Fruit fly (Drosophila melanogaster): ENCODE data around the gene Rev1.

Rev1 gene

DNA sequence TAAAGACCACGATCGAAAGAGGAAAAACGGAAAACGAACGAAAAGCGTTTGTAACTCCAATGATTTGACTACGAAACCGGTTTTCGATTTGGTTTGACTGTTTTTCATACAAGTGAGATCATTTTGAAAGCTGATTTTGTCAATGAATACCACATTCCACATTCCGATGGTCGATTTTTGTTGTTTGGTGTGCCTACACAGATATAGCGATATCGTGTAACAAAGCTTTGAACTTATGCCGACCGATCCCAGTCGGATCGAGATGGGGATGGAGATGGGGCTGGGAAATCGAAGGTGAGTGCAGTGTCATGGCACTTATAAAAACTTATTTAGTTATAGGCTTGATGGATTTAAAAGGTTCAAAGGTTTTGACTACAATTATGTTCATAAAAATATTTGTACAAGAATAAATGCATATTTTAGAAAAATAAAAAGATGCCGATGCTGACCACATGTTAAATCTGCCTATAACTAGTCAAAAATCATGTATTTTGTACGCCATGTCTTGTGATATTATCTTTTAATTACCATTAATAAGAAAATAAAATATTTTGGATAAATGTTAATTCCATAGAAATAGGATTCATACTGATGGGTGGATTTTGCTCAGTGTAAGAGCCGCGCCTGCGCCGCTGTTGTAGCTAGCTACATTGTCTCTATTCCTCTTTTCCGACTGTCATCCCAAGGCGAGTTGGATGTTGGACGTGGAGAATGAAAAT is 11.9 kb upstream of the Rev1 start:
- TF ChIP-seq CG9727 (GFP tag; optimal IDR thresholded peaks at IDR 0.05) = peak; percentile 61
- TF ChIP-seq TFAM (GFP tag; optimal IDR thresholded peaks at IDR 0.05) = no peak
- no peak for TF ChIP-seq bowl (GFP tag; IDR thresholded peaks at IDR 0.05)
- TF ChIP-seq CG5180 (GFP tag; optimal IDR thresholded peaks at IDR 0.05) = peak; percentile 5
- peak; percentile 1 for TF ChIP-seq Jarid2 (GFP tag; optimal IDR thresholded peaks at IDR 0.05)
- no peak for TF ChIP-seq jigr1 (GFP tag; IDR thresholded peaks at IDR 0.05)
- peak in 1 of 3 experiments; percentile 77 for TF ChIP-seq lola (GFP tag; optimal IDR thresholded peaks at IDR 0.05)
- 0 out of 2 replicates have a peak, but pooled peaks have one; percentile 9 for TF ChIP-seq ap (GFP tag; IDR thresholded peaks at IDR 0.05)
- no peak for TF ChIP-seq exex (tag; optimal IDR thresholded peaks at IDR 0.05)
- no peak for TF ChIP-seq da (GFP tag; optimal IDR thresholded peaks at IDR 0.05)
- peak in 1 of 2 experiments; percentile 57 for TF ChIP-seq eve (GFP tag; optimal IDR thresholded peaks at IDR 0.05)
- peak in 1 of 2 experiments; percentile 68 for TF ChIP-seq bsh (GFP tag; optimal IDR thresholded peaks at IDR 0.05)
- no peak for TF ChIP-seq cas (GFP tag; IDR thresholded peaks at IDR 0.05)
- TF ChIP-seq gsb-n (tag; optimal IDR thresholded peaks at IDR 0.05) = peak; percentile 55
- no peak for TF ChIP-seq fru (optimal IDR thresholded peaks at IDR 0.05)
- no peak for TF ChIP-seq CG4404 (GFP tag; IDR thresholded peaks at IDR 0.05)
- no peak for TF ChIP-seq gcm2 (GFP tag; optimal IDR thresholded peaks at IDR 0.05)
- TF ChIP-seq z (GFP tag; IDR thresholded peaks at IDR 0.05) = no peak
- TF ChIP-seq fd3F (GFP tag; optimal IDR thresholded peaks at IDR 0.05) = peak; percentile 8
- TF ChIP-seq trh (GFP tag; optimal IDR thresholded peaks at IDR 0.05) = no peak
- peak; percentile 8 for TF ChIP-seq CG11723 (GFP tag; optimal IDR thresholded peaks at IDR 0.05)
- TF ChIP-seq CG15514 (GFP tag; optimal IDR thresholded peaks at IDR 0.05) = no peak
- TF ChIP-seq ham (GFP tag; IDR thresholded peaks at IDR 0.05) = no peak
- TF ChIP-seq CG1233 (GFP tag; optimal IDR thresholded peaks at IDR 0.05) = peak; percentile 42
- TF ChIP-seq trem (tag; optimal IDR thresholded peaks at IDR 0.05) = peak; percentile 56
- TF ChIP-seq nerfin-1 (tag; optimal IDR thresholded peaks at IDR 0.05) = peak; percentile 43
- no peak for TF ChIP-seq CG12219 (GFP tag; optimal IDR thresholded peaks at IDR 0.05)
- TF ChIP-seq CG34224 (GFP tag; IDR thresholded peaks at IDR 0.05; ENCODE audit: partially characterized antibody) = no peak
- peak; percentile 35 for TF ChIP-seq CG6765 (GFP tag; optimal IDR thresholded peaks at IDR 0.05)
- no peak for TF ChIP-seq pan (optimal IDR thresholded peaks at IDR 0.05)
- TF ChIP-seq pan (GFP tag; optimal IDR thresholded peaks at IDR 0.05 in 1 of 2, IDR thresholded peaks at IDR 0.05 in 1 of 2) = peak in 1 of 2 experiments; percentile 22
- no peak for TF ChIP-seq CG1832 (GFP tag; optimal IDR thresholded peaks at IDR 0.05)
- TF ChIP-seq CG32532 (GFP tag; IDR thresholded peaks at IDR 0.05) = peak; percentile 63
- TF ChIP-seq Dip2 (GFP tag; IDR thresholded peaks at IDR 0.05) = no peak
- peak; percentile 81 for TF ChIP-seq CG11504 (tag; optimal IDR thresholded peaks at IDR 0.05)
- no peak; the same call in 1 of the 2 replicates for TF ChIP-seq lmd (GFP tag; IDR thresholded peaks at IDR 0.05)
- TF ChIP-seq tx (GFP tag; optimal IDR thresholded peaks at IDR 0.05) = no peak
- TF ChIP-seq pros (GFP tag; optimal IDR thresholded peaks at IDR 0.05) = no peak
- TF ChIP-seq crp (GFP tag; optimal IDR thresholded peaks at IDR 0.05) = no peak
- TF ChIP-seq toy (GFP tag; IDR thresholded peaks at IDR 0.05) = no peak
- peak; percentile 37; the same call in 1 of the 3 replicates for TF ChIP-seq CG7357 (GFP tag; IDR thresholded peaks at IDR 0.05)
- 0 out of 3 replicates have a peak, but pooled peaks have one; percentile 42 for TF ChIP-seq CG34422 (GFP tag; IDR thresholded peaks at IDR 0.05)
- peak; percentile 48 for TF ChIP-seq HHEX (GFP tag; optimal IDR thresholded peaks at IDR 0.05)
- TF ChIP-seq Six4 (GFP tag; optimal IDR thresholded peaks at IDR 0.05) = peak; percentile 7
- TF ChIP-seq nom (GFP tag; optimal IDR thresholded peaks at IDR 0.05) = no peak
- TF ChIP-seq NK7.1 (GFP tag; optimal IDR thresholded peaks at IDR 0.05) = no peak
- no peak for TF ChIP-seq fu2 (GFP tag; optimal IDR thresholded peaks at IDR 0.05)
- no peak for TF ChIP-seq CG14050 (GFP tag; IDR thresholded peaks at IDR 0.05)
- TF ChIP-seq MBD-R2 (GFP tag; IDR thresholded peaks at IDR 0.05) = no peak
- no peak for TF ChIP-seq CG5953 (GFP tag; IDR thresholded peaks at IDR 0.05)
